Worm (Caenorhabditis elegans) whole organism, L3 larva: ENCODE results near the gene str-228.

Source experiments
- ama-1 ChIP-seq: fragments of 150-350 bp; optimal IDR thresholded peaks from 2 replicates; lab custom pipeline; 2018
- elt-3 ChIP-seq, 3 experiments: fragments of 150-350 bp in 1 of 3; sonication (generic microtip) in 2 of 3; optimal IDR thresholded peaks; 2 replicates in 2 of 3; 4 replicates in 1 of 3; lab custom pipeline; 2014 to 2017; ENCODE audit warnings: missing biosample characterization in 3 of 3, missing genetic modification characterization in 3 of 3
- fos-1 ChIP-seq: fragments of 150-350 bp; optimal IDR thresholded peaks from 2 replicates; lab custom pipeline; 2014; ENCODE audit warnings: missing biosample characterization, missing genetic modification characterization
- mdl-1 ChIP-seq: fragments of 150-350 bp; optimal IDR thresholded peaks from 2 replicates; lab custom pipeline; 2014; ENCODE audit warnings: missing biosample characterization, missing genetic modification characterization
- nhr-12 ChIP-seq: fragments of 150-350 bp; optimal IDR thresholded peaks from 2 replicates; lab custom pipeline; 2014; ENCODE audit warnings: missing biosample characterization, missing genetic modification characterization
- nhr-43 ChIP-seq: sonication (generic microtip); optimal IDR thresholded peaks from 2 replicates; lab custom pipeline; 2016; ENCODE audit warnings: mild to moderate bottlenecking, missing genetic modification characterization, missing compliant biosample characterization; ENCODE audit not compliant: poor library complexity, severe bottlenecking
- nhr-76 ChIP-seq: fragments of 150-350 bp; sonication (generic microtip); optimal IDR thresholded peaks from 5 replicates; lab custom pipeline; 2014; ENCODE audit warnings: missing biosample characterization, missing genetic modification characterization
- tbx-2 ChIP-seq: sonication (generic microtip); optimal IDR thresholded peaks from 2 replicates; lab custom pipeline; 2016; ENCODE audit warnings: mild to moderate bottlenecking, missing genetic modification characterization, missing compliant biosample characterization
- unc-39 ChIP-seq: sonication (generic microtip); optimal IDR thresholded peaks from 4 replicates; lab custom pipeline; 2017; ENCODE audit warnings: missing biosample characterization, missing genetic modification characterization

DNA sequence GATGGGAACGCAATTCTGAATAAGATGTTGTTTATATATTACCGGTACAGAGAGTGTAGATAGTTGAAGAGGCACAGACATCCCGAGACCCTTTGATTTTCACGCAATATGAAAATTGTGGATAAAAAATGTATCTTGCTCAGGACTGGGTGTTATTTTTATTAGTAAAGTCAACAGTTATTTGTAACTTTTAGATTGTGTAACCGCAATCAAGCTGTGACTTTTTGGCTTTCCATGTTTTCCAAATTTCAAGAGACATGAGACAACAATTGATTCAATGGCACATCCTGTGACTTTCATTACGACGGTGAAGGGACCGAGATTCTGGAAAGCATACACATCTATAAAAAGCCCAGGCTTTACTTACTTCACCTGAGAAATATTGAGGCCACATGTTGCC is 33.8 kb upstream of the str-228 start:
- no peak for TF ChIP-seq nhr-43 (tag; lab: Kevin White, UChicago)
- no peak for TF ChIP-seq mdl-1 (tag; lab: Kevin White, UChicago)
- no peak for TF ChIP-seq tbx-2 (tag; lab: Kevin White, UChicago)
- TF ChIP-seq elt-3 (tag; optimal IDR thresholded peaks at IDR 0.05; lab: Kevin White, UChicago) = no peak
- TF ChIP-seq nhr-76 (tag; lab: Kevin White, UChicago) = no peak
- no peak for TF ChIP-seq fos-1 (tag; lab: Kevin White, UChicago)
- TF ChIP-seq unc-39 (tag; lab: Kevin White, UChicago) = no peak
- no peak for TF ChIP-seq ama-1 (lab: Kevin White, UChicago)
- TF ChIP-seq nhr-12 (tag; lab: Kevin White, UChicago) = no peak
